Worm (Caenorhabditis elegans) whole organism, L2 larva: ENCODE measurements around the gene T14E8.2.

Source experiments
- C34F6.9 ChIP-seq: fragments of 150-350 bp; optimal IDR thresholded peaks from 2 replicates; lab custom pipeline; 2014; ENCODE audit warnings: missing biosample characterization, missing genetic modification characterization
- F13H6.1 ChIP-seq: sonication (generic microtip); optimal IDR thresholded peaks from 2 replicates; lab custom pipeline; 2016; ENCODE audit warnings: missing genetic modification characterization, missing compliant biosample characterization
- Y55F3AM.14 ChIP-seq: fragments of 200-800 bp; sonication (Bioruptor generic); optimal IDR thresholded peaks from 2 replicates; lab custom pipeline; 2018; ENCODE audit warnings: mild to moderate bottlenecking, missing genetic modification characterization, missing compliant biosample characterization
- ZK546.5 ChIP-seq: sonication (generic microtip); optimal IDR thresholded peaks from 2 replicates; lab custom pipeline; 2017; ENCODE audit warnings: missing biosample characterization, missing genetic modification characterization
- alr-1 ChIP-seq: fragments of 150-350 bp; optimal IDR thresholded peaks from 2 replicates; lab custom pipeline; 2014; ENCODE audit warnings: missing biosample characterization, missing genetic modification characterization
- aly-2 ChIP-seq: fragments of 150-350 bp; optimal IDR thresholded peaks from 2 replicates; lab custom pipeline; 2014; ENCODE audit warnings: missing biosample characterization, missing genetic modification characterization
- ama-1 ChIP-seq: fragments of 150-350 bp; optimal IDR thresholded peaks from 2 replicates; lab custom pipeline; 2018; ENCODE audit warnings: inconsistent platforms
- blmp-1 ChIP-seq: sonication (generic microtip); optimal IDR thresholded peaks from 2 replicates; lab custom pipeline; 2017; ENCODE audit warnings: missing genetic modification characterization, mild to moderate bottlenecking, missing compliant biosample characterization, antibody characterized with exemption, moderate library complexity; ENCODE audit not compliant: insufficient read depth
- ceh-16 ChIP-seq: fragments of 150-350 bp; optimal IDR thresholded peaks from 2 replicates; lab custom pipeline; 2014; ENCODE audit warnings: missing biosample characterization, missing genetic modification characterization
- ceh-82 ChIP-seq: fragments of 150-350 bp; optimal IDR thresholded peaks from 2 replicates; lab custom pipeline; 2014; ENCODE audit warnings: missing biosample characterization, missing genetic modification characterization
- crh-2 ChIP-seq: sonication (generic microtip); optimal IDR thresholded peaks from 2 replicates; lab custom pipeline; 2017; ENCODE audit warnings: missing biosample characterization, missing genetic modification characterization
- egl-27 ChIP-seq: sonication (generic microtip); optimal IDR thresholded peaks from 3 replicates; lab custom pipeline; 2017; ENCODE audit warnings: missing biosample characterization, missing genetic modification reagents, missing genetic modification characterization
- fos-1 ChIP-seq: fragments of 150-350 bp; optimal IDR thresholded peaks from 2 replicates; lab custom pipeline; 2014; ENCODE audit warnings: missing biosample characterization, missing genetic modification characterization
- gmeb-1 ChIP-seq: fragments of 150-350 bp; optimal IDR thresholded peaks from 2 replicates; lab custom pipeline; 2014; ENCODE audit warnings: missing biosample characterization, missing genetic modification characterization
- lin-11 ChIP-seq: fragments of 150-350 bp; sonication (generic microtip); optimal IDR thresholded peaks from 2 replicates; lab custom pipeline; 2014; ENCODE audit warnings: missing biosample characterization, missing genetic modification characterization, inconsistent platforms, mixed read lengths
- lin-13 ChIP-seq: fragments of 150-350 bp; optimal IDR thresholded peaks from 2 replicates; lab custom pipeline; 2014; ENCODE audit warnings: missing biosample characterization, missing genetic modification reagents, missing genetic modification characterization
- lin-39 ChIP-seq: fragments of 150-350 bp; optimal IDR thresholded peaks from 2 replicates; lab custom pipeline; 2014; ENCODE audit warnings: missing biosample characterization, missing genetic modification reagents, missing genetic modification characterization
- mab-5 ChIP-seq: fragments of 150-350 bp; optimal IDR thresholded peaks from 2 replicates; lab custom pipeline; 2014; ENCODE audit warnings: missing biosample characterization, missing genetic modification characterization
- mbf-1 ChIP-seq: sonication (generic microtip); optimal IDR thresholded peaks from 2 replicates; lab custom pipeline; 2017; ENCODE audit warnings: missing biosample characterization, missing genetic modification characterization
- nhr-10 ChIP-seq: sonication (generic microtip); optimal IDR thresholded peaks from 2 replicates; lab custom pipeline; 2017; ENCODE audit warnings: missing biosample characterization, missing genetic modification characterization
- nhr-129 ChIP-seq: fragments of 150-350 bp; optimal IDR thresholded peaks from 2 replicates; lab custom pipeline; 2014; ENCODE audit warnings: missing biosample characterization, missing genetic modification characterization
- nhr-77 ChIP-seq: fragments of 150-350 bp; optimal IDR thresholded peaks from 2 replicates; lab custom pipeline; 2014; ENCODE audit warnings: missing biosample characterization, missing genetic modification characterization
- peb-1 ChIP-seq: fragments of 150-350 bp; optimal IDR thresholded peaks from 2 replicates; lab custom pipeline; 2014; ENCODE audit warnings: missing biosample characterization, missing genetic modification characterization
- skn-1 ChIP-seq: sonication (generic microtip); optimal IDR thresholded peaks from 2 replicates; lab custom pipeline; 2017; ENCODE audit warnings: missing biosample characterization, missing genetic modification characterization
- sma-3 ChIP-seq: sonication (generic microtip); optimal IDR thresholded peaks from 2 replicates; lab custom pipeline; 2016; ENCODE audit warnings: missing genetic modification reagents, missing genetic modification characterization, missing compliant biosample characterization
- sma-9 ChIP-seq, 2 experiments: fragments of 150-350 bp in 1 of 2; sonication (generic microtip) in 1 of 2; optimal IDR thresholded peaks; 2 replicates each; lab custom pipeline; 2014 to 2016; ENCODE audit warnings: missing genetic modification characterization in 2 of 2, mild to moderate bottlenecking in 1 of 2, missing biosample characterization in 1 of 2, missing compliant biosample characterization in 1 of 2, missing genetic modification reagents in 1 of 2, moderate library complexity in 1 of 2
- unc-55 ChIP-seq: fragments of 150-350 bp; sonication (generic microtip); optimal IDR thresholded peaks from 3 replicates; lab custom pipeline; 2014; ENCODE audit warnings: missing biosample characterization, missing genetic modification reagents, missing genetic modification characterization
- ztf-11 ChIP-seq: sonication (generic microtip); optimal IDR thresholded peaks from 2 replicates; lab custom pipeline; 2017; ENCODE audit warnings: missing biosample characterization, missing genetic modification characterization

The T14E8.2 gene

ce11 chrX:6517025-6517770, 25.6 kb upstream of the T14E8.2 start:
- no peak for TF ChIP-seq nhr-77 (tag; lab: Kevin White, UChicago)
- peak; percentile 18 for TF ChIP-seq gmeb-1
- TF ChIP-seq crh-2 (tag; lab: Kevin White, UChicago), result peak; percentile 69
- peak; percentile 49 for TF ChIP-seq sma-9 (GFP tag; optimal IDR thresholded peaks at IDR 0.05; lab: Kevin White, UChicago)
- TF ChIP-seq sma-9 (tag; optimal IDR thresholded peaks at IDR 0.05; lab: Kevin White, UChicago), result no peak
- no peak for TF ChIP-seq alr-1 (tag; lab: Kevin White, UChicago)
- peak; percentile 3 for TF ChIP-seq F13H6.1
- no peak for TF ChIP-seq mab-5 (tag; lab: Kevin White, UChicago)
- TF ChIP-seq fos-1 (tag; lab: Kevin White, UChicago), result peak; percentile 57
- TF ChIP-seq nhr-129 (tag; lab: Kevin White, UChicago), result peak; percentile 54

ce11 chrX:6518537-6518936, 24.3 kb upstream of the T14E8.2 start, which contains the start of gene ets-4:
TSS of gene ets-4 (plus strand) at chrX:6518883.
- TF ChIP-seq gmeb-1 (peak; percentile 62), sma-9 (GFP tag; optimal IDR thresholded peaks at IDR 0.05; lab: Kevin White, UChicago) (peak; percentile 8), sma-9 (tag; optimal IDR thresholded peaks at IDR 0.05; lab: Kevin White, UChicago) (no peak), nhr-77 (tag; lab: Kevin White, UChicago) (no peak), egl-27 (tag; lab: Kevin White, UChicago) (no peak), ceh-16 (tag; lab: Kevin White, UChicago) (no peak), fos-1 (tag; lab: Kevin White, UChicago) (peak; percentile 65), aly-2 (no peak), skn-1 (tag; lab: Kevin White, UChicago) (peak; percentile 18), crh-2 (tag; lab: Kevin White, UChicago) (peak; percentile 27), F13H6.1 (peak; percentile 56), ztf-11 (tag; lab: Kevin White, UChicago) (no peak), ceh-82 (tag; lab: Kevin White, UChicago) (no peak), sma-3 (peak; percentile 23), alr-1 (tag; lab: Kevin White, UChicago) (no peak)

DNA sequence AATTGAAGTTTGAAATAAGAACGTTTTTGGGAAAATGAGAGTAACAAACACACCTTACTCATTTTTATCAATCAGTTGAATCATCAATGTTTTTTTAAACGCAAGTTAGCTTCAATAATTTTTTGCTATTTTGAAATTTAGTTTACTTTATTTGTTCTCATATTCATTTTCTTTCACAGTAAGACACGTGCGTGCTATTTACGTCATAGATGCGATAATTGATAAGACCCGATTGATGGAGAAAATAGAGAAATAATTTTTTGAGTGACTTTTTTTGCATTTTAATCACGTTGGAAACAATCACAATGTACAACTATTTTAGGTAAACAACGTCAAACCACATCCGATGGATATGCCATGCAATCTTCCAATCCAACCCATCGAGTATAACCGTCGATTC, 23.3 kb upstream of the T14E8.2 start:
- TF ChIP-seq mbf-1 (tag; lab: Kevin White, UChicago) (no peak), ZK546.5 (tag; lab: Kevin White, UChicago) (no peak), sma-3 (no peak), F13H6.1 (no peak), crh-2 (tag; lab: Kevin White, UChicago) (peak; percentile 36), peb-1 (no peak), lin-13 (GFP tag; lab: Kevin White, UChicago) (no peak), lin-11 (tag; lab: Kevin White, UChicago) (no peak), Y55F3AM.14 (GFP tag; lab: Kevin White, UChicago) (no peak), unc-55 (GFP tag; lab: Kevin White, UChicago) (no peak), egl-27 (tag; lab: Kevin White, UChicago) (no peak), C34F6.9 (tag; lab: Kevin White, UChicago) (no peak), fos-1 (tag; lab: Kevin White, UChicago) (peak; percentile 29), nhr-129 (tag; lab: Kevin White, UChicago) (no peak)

DNA sequence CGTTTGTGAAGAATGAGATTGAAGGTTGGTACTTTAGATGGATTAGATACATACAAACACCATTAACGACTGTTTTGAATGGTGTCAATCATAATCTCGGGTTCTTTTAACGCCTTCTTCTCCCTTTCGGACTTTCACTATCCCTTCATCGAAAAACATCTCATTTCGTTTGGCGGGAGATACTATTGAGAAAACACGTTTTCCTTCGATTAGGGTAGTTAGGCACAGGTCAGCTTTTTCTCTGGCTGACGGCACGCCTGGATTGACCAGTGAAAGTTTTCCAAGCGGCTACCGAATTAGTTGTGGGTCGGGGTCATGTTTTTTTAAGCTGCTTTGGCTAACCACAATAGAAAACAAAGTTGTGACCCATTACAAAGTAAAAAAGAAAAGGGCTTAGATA, 22.8 kb upstream of the T14E8.2 start:
- TF ChIP-seq lin-13 (GFP tag; lab: Kevin White, UChicago) (no peak), blmp-1 (peak; percentile 27)

DNA sequence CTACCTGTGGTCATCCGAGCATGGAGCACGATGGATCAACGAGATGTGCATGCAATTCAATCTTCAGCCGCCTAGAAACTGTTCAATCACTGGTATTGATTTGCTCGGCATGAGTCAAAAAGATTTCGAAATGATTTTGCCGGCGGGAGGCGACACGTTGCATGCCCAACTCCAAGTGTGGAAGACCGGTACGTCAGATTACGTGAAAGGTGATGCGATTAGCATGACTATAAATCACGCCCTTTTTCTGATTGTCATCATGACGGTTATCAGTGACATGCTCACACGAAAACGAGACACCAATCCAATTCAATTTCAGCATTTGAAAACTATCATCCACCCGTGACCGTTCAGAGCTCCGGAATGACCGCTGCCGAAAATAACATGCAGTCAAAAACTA, 22.1 kb upstream of the T14E8.2 start:
- TF ChIP-seq gmeb-1 (peak; percentile 19), nhr-10 (tag; lab: Kevin White, UChicago) (no peak), F13H6.1 (peak; percentile 18), lin-39 (tag; lab: Kevin White, UChicago) (no peak), crh-2 (tag; lab: Kevin White, UChicago) (peak; percentile 16), ama-1 (lab: Kevin White, UChicago) (no peak)

DNA sequence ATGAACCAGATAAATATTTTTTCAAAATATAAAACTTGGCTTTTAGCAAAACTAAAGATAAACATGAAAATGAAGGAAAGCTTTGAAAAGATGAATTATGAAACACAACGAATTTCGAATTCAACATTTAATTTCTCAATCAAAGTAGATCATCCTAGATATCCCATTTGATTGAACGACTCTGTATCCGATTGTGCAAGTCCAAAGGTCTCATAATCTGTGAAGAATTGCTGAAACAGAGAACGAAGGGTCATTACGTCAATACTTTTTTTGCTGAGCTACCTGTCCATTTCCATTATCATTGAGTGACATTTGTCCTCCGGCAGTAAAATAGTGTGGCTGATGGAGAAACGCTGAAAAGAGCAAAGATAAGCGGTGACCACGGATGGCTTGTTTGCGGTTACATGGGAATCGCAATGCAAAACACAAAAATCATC, 20.1 kb upstream of the T14E8.2 start:
- TF ChIP-seq F13H6.1 (peak; percentile 49), fos-1 (tag; lab: Kevin White, UChicago) (peak; percentile 37), skn-1 (tag; lab: Kevin White, UChicago) (no peak), gmeb-1 (peak; percentile 41), Y55F3AM.14 (GFP tag; lab: Kevin White, UChicago) (no peak), crh-2 (tag; lab: Kevin White, UChicago) (peak; percentile 22), sma-9 (GFP tag; optimal IDR thresholded peaks at IDR 0.05; lab: Kevin White, UChicago) (peak; percentile 30), sma-9 (tag; optimal IDR thresholded peaks at IDR 0.05; lab: Kevin White, UChicago) (no peak)
